Fruit fly (Drosophila melanogaster): ENCODE data around the gene CG12502.
A peak's percentile ranks its signal among the peaks of the same experiment; 100 is the strongest.

The CG12502 gene

DNA sequence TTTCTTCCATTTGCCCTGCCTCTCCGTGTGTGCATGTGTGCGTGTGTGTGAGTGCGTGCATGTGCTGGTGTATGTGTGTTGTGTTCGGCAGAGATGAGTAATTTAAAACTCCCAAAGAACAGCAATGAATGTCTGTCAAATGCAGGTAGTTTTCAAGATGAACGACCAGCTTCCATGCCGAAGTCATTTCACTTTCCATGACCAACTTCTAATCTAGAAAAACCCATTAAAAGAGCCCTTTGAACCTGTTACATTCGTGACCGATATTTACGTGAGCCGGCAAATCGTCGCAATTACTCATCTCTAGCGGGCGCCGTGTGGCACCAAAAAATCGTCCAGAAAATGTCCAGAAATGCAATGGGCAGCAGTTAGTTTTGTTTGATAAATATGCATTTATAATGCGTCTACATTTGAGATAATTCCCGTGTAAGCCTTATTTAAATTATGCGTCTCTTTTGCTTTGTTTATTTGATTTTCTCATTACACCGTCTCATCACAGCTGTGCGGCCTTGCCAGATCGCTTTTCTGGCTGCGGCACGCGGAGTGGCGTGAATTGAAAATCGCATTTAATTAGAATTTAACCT is 7.3 kb downstream of the CG12502 start (continued):
- TF ChIP-seq croc (GFP tag; conservative IDR thresholded peaks at IDR 0.05), result no peak
- no peak for TF ChIP-seq CG12104 (GFP tag; optimal IDR thresholded peaks at IDR 0.05)
- no peak for TF ChIP-seq Ssrp (tag; optimal IDR thresholded peaks at IDR 0.05)
- peak; percentile 56 for TF ChIP-seq CG4617 (GFP tag; optimal IDR thresholded peaks at IDR 0.05; ENCODE audit: borderline replicate concordance)
- TF ChIP-seq Mes4 (GFP tag; optimal IDR thresholded peaks at IDR 0.05), result peak; percentile 19
- no peak for TF ChIP-seq CG10654 (GFP tag; optimal IDR thresholded peaks at IDR 0.05)
- TF ChIP-seq yki (optimal IDR thresholded peaks at IDR 0.05), result no peak
- TF ChIP-seq tin (GFP tag; optimal IDR thresholded peaks at IDR 0.05), result no peak
- TF ChIP-seq Mad (GFP tag; optimal IDR thresholded peaks at IDR 0.05), result peak; percentile 39
- no peak for TF ChIP-seq CG15073 (GFP tag; optimal IDR thresholded peaks at IDR 0.05)
- no peak for TF ChIP-seq Stat92E (GFP tag; optimal IDR thresholded peaks at IDR 0.05)
- TF ChIP-seq CG7786 (GFP tag; optimal IDR thresholded peaks at IDR 0.05), result peak; percentile 40
- TF ChIP-seq CG6175 (GFP tag; IDR thresholded peaks at IDR 0.05), result 0 out of 3 replicates have a peak, but pooled peaks have one; percentile 45
- TF ChIP-seq so (GFP tag; IDR thresholded peaks at IDR 0.05), result no peak
- TF ChIP-seq slbo (GFP tag; IDR thresholded peaks at IDR 0.05), result peak; percentile 61
- peak; percentile 47 for TF ChIP-seq Xbp1 (GFP tag; optimal IDR thresholded peaks at IDR 0.05)
- no peak for TF ChIP-seq ttk (GFP tag; IDR thresholded peaks at IDR 0.05)
- TF ChIP-seq Rfx (GFP tag; IDR thresholded peaks at IDR 0.05), result peak; percentile 53; the same call in 1 of the 2 replicates
- TF ChIP-seq chn (GFP tag; optimal IDR thresholded peaks at IDR 0.05), result peak; percentile 14
- no peak for TF ChIP-seq ac (GFP tag; optimal IDR thresholded peaks at IDR 0.05)
- TF ChIP-seq CG7372 (GFP tag; IDR thresholded peaks at IDR 0.05), result no peak
- no peak for TF ChIP-seq Dad (GFP tag; optimal IDR thresholded peaks at IDR 0.05)
- 0 out of 2 replicates have a peak, but pooled peaks have one; percentile 9 for TF ChIP-seq CG6689 (GFP tag; IDR thresholded peaks at IDR 0.05)
- peak; percentile 76 for TF ChIP-seq nerfin-2 (GFP tag; IDR thresholded peaks at IDR 0.05; ENCODE audit: partially characterized antibody)
- TF ChIP-seq sens-2 (GFP tag; IDR thresholded peaks at IDR 0.05), result no peak
- no peak for TF ChIP-seq CG12236 (GFP tag; optimal IDR thresholded peaks at IDR 0.05)
- TF ChIP-seq tap (tag; optimal IDR thresholded peaks at IDR 0.05), result no peak
- TF ChIP-seq cad (GFP tag; optimal IDR thresholded peaks at IDR 0.05), result no peak
- TF ChIP-seq wdn (GFP tag; IDR thresholded peaks at IDR 0.05), result no peak
- TF ChIP-seq zen2 (GFP tag; IDR thresholded peaks at IDR 0.05; ENCODE audit: partially characterized antibody), result peak; percentile 59; the same call in 1 of the 3 replicates
- no peak for TF ChIP-seq PHDP (tag; optimal IDR thresholded peaks at IDR 0.05)
- no peak for TF ChIP-seq sima (GFP tag; optimal IDR thresholded peaks at IDR 0.05)
- peak; percentile 47; the same call in 1 of the 2 replicates for TF ChIP-seq E2f2 (GFP tag; IDR thresholded peaks at IDR 0.05)
- no peak for TF ChIP-seq CG1024 (GFP tag; IDR thresholded peaks at IDR 0.05)
- TF ChIP-seq CG12155 (GFP tag; optimal IDR thresholded peaks at IDR 0.05), result peak; percentile 41
- TF ChIP-seq dpn (GFP tag; optimal IDR thresholded peaks at IDR 0.05), result peak; percentile 28 to 45
- no peak for TF ChIP-seq CG12071 (GFP tag; optimal IDR thresholded peaks at IDR 0.05)
- TF ChIP-seq caup (GFP tag; optimal IDR thresholded peaks at IDR 0.05; ENCODE audit: severe bottlenecking), result no peak
- peak; percentile 73 for TF ChIP-seq hkb (optimal IDR thresholded peaks at IDR 0.05)
- no peak for TF ChIP-seq hkb (GFP tag; IDR thresholded peaks at IDR 0.05)
- TF ChIP-seq cg (GFP tag; optimal IDR thresholded peaks at IDR 0.05), result peak; percentile 91
- TF ChIP-seq Nf-YA (GFP tag; IDR thresholded peaks at IDR 0.05), result no peak
- TF ChIP-seq pb (GFP tag; optimal IDR thresholded peaks at IDR 0.05), result no peak
- TF ChIP-seq CG13287 (GFP tag; IDR thresholded peaks at IDR 0.05; ENCODE audit: partially characterized antibody), result peak; percentile 79
- peak; percentile 9 for TF ChIP-seq CG10267 (tag; optimal IDR thresholded peaks at IDR 0.05)
- no peak for TF ChIP-seq CG34376 (GFP tag; optimal IDR thresholded peaks at IDR 0.05)
- TF ChIP-seq Asciz (GFP tag; optimal IDR thresholded peaks at IDR 0.05), result no peak
- TF ChIP-seq CG15514 (GFP tag; optimal IDR thresholded peaks at IDR 0.05), result peak; percentile 26
- peak; percentile 39 for TF ChIP-seq CG33213 (GFP tag; optimal IDR thresholded peaks at IDR 0.05)
- no peak for TF ChIP-seq CG2202 (tag; optimal IDR thresholded peaks at IDR 0.05)
- peak; percentile 42 for TF ChIP-seq Chrac-16 (GFP tag; optimal IDR thresholded peaks at IDR 0.05)
